Worm (Caenorhabditis elegans): ENCODE measurements around the gene F31E3.2.

The F31E3.2 gene

DNA sequence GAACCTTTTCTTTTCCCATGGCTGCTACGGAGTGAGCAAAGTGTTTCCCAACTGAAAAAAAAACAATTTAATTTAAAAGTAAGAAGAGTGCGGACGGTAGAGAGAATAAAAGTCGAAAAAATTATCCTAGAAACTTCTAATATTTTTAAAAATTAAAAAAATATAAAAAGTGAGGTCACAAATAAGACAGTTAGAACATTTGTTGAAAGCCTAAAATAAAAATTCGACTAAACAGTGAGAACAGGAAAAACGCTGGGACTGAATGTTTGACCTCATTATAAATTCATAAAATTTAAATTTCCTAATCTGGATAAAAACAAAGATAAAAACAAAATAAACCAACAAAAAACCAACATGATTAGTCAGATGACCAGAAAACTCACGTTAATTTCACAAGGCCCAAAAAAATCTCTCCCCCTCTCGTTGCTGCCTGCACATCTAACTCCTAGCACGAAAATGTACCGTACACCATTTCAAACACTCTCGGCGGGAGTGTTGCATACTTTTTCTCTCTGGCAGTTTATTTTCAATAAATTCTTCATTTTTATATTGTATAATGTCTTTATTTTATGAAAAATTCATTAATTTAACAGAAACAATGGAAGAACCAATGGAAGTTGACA, 2.0 kb upstream of the F31E3.2 start, which contains the start of the genes eef-1A.1 and rfc-4:
eef-1A.1 (minus strand) TSS at position 51 of the 623 bp plus-strand sequence.
rfc-4 (plus strand) TSS at position 592 of the 623 bp plus-strand sequence.
- peak; percentile 97 for TF ChIP-seq ceh-39 (tag; optimal IDR thresholded peaks at IDR 0.05)
- TF ChIP-seq ztf-11 (tag; optimal IDR thresholded peaks at IDR 0.05) = peak; percentile 79
- TF ChIP-seq elt-1 (tag; optimal IDR thresholded peaks at IDR 0.05; ENCODE audit: borderline replicate concordance, insufficient read depth) = no peak
- peak; percentile 75 for TF ChIP-seq mab-5 (tag; optimal IDR thresholded peaks at IDR 0.05)
- peak; percentile 97 for TF ChIP-seq mep-1 (tag; optimal IDR thresholded peaks at IDR 0.05)
- peak; percentile 100 for TF ChIP-seq lsy-2 (tag; optimal IDR thresholded peaks at IDR 0.05)
- TF ChIP-seq nhr-28 (tag; optimal IDR thresholded peaks at IDR 0.05) = no peak
- TF ChIP-seq ceh-83 (GFP tag; optimal IDR thresholded peaks at IDR 0.05) = no peak
- peak; percentile 76 for TF ChIP-seq unc-120 (tag; optimal IDR thresholded peaks at IDR 0.05; ENCODE audit: poor library complexity, severe bottlenecking)
- TF ChIP-seq hlh-1 (tag; optimal IDR thresholded peaks at IDR 0.05) = peak; percentile 83
- peak; percentile 63 for TF ChIP-seq elt-3 (tag; optimal IDR thresholded peaks at IDR 0.05)
- TF ChIP-seq nhr-12 (tag; optimal IDR thresholded peaks at IDR 0.05) = no peak
- TF ChIP-seq snpc-4 (tag; optimal IDR thresholded peaks at IDR 0.05) = no peak
- no peak for TF ChIP-seq tbx-8 (GFP tag; optimal IDR thresholded peaks at IDR 0.05)
- peak; percentile 39 for TF ChIP-seq ceh-43 (GFP tag; optimal IDR thresholded peaks at IDR 0.05)
- no peak for TF ChIP-seq unc-39 (tag; optimal IDR thresholded peaks at IDR 0.05)
- TF ChIP-seq lin-13 (tag; optimal IDR thresholded peaks at IDR 0.05) = peak; percentile 91
- peak; percentile 19 for TF ChIP-seq blmp-1 (tag; optimal IDR thresholded peaks at IDR 0.05)
- peak; percentile 96 for TF ChIP-seq nhr-237 (tag; optimal IDR thresholded peaks at IDR 0.05)
- TF ChIP-seq cnd-1 (tag; optimal IDR thresholded peaks at IDR 0.05) = peak; percentile 31
- TF ChIP-seq mls-2 (tag; optimal IDR thresholded peaks at IDR 0.05) = peak; percentile 58
- no peak for TF ChIP-seq ham-2 (GFP tag; optimal IDR thresholded peaks at IDR 0.05)
- TF ChIP-seq M03D4.4 (tag; optimal IDR thresholded peaks at IDR 0.05) = peak; percentile 73
- TF ChIP-seq lin-32 (GFP tag; optimal IDR thresholded peaks at IDR 0.05) = no peak
- no peak for TF ChIP-seq nhr-76 (tag; optimal IDR thresholded peaks at IDR 0.05)
- TF ChIP-seq nhr-2 (tag; optimal IDR thresholded peaks at IDR 0.05) = peak; percentile 80
- TF ChIP-seq flh-1 (GFP tag; optimal IDR thresholded peaks at IDR 0.05) = no peak
- TF ChIP-seq unc-62 (GFP tag; optimal IDR thresholded peaks at IDR 0.05) = peak; percentile 85
- peak; percentile 87 for TF ChIP-seq sptf-1 (tag; optimal IDR thresholded peaks at IDR 0.05)
- no peak for TF ChIP-seq sem-2 (GFP tag; optimal IDR thresholded peaks at IDR 0.05)
- TF ChIP-seq drap-1 (GFP tag; optimal IDR thresholded peaks at IDR 0.05) = peak; percentile 71
- no peak for TF ChIP-seq zip-8 (tag; optimal IDR thresholded peaks at IDR 0.05)
- peak; percentile 89 for TF ChIP-seq ces-1 (GFP tag; optimal IDR thresholded peaks at IDR 0.05)
- peak; percentile 18 for TF ChIP-seq bed-3 (GFP tag; optimal IDR thresholded peaks at IDR 0.05)
- TF ChIP-seq pha-4 (tag; optimal IDR thresholded peaks at IDR 0.05) = peak; percentile 97

DNA sequence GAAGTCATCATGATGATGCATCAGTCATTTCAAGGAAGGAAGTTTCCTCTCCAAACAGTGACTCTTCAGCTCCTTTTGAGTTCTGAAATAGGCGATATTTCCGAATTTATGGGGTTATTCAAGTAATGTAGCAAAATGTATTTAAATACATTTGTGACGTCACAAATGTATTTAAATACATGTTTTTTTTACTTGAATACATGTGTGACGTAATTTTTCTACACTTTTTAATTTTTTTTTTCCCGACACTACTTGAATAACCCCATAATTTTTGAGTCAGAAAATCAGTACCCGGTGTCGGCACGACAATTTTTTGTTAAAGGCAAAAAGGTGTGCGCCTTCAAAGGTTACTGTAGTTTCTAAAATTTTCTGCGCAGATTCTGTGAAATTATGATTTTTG, 1.2 kb downstream of the F31E3.2 start:
- TF ChIP-seq unc-120 (tag; optimal IDR thresholded peaks at IDR 0.05; ENCODE audit: poor library complexity, severe bottlenecking) (no peak), ceh-83 (GFP tag; optimal IDR thresholded peaks at IDR 0.05) (no peak), flh-1 (GFP tag; optimal IDR thresholded peaks at IDR 0.05) (no peak), lsy-2 (tag; optimal IDR thresholded peaks at IDR 0.05) (no peak), zip-8 (tag; optimal IDR thresholded peaks at IDR 0.05) (peak; percentile 91)

- TF ChIP-seq lsy-2 (tag; optimal IDR thresholded peaks at IDR 0.05) = peak; percentile 55
- TF ChIP-seq nhr-76 (tag; optimal IDR thresholded peaks at IDR 0.05) = no peak
- TF ChIP-seq pha-4 (tag; optimal IDR thresholded peaks at IDR 0.05) = no peak
- no peak for TF ChIP-seq mab-5 (tag; optimal IDR thresholded peaks at IDR 0.05)
- no peak for TF ChIP-seq nhr-12 (tag; optimal IDR thresholded peaks at IDR 0.05)
- no peak for TF ChIP-seq blmp-1 (tag; optimal IDR thresholded peaks at IDR 0.05)
- TF ChIP-seq bed-3 (GFP tag; optimal IDR thresholded peaks at IDR 0.05) = no peak
- TF ChIP-seq drap-1 (GFP tag; optimal IDR thresholded peaks at IDR 0.05) = peak; percentile 13
- peak; percentile 74 for TF ChIP-seq ham-2 (GFP tag; optimal IDR thresholded peaks at IDR 0.05)
- TF ChIP-seq flh-1 (GFP tag; optimal IDR thresholded peaks at IDR 0.05) = no peak
- peak; percentile 95 for TF ChIP-seq cnd-1 (tag; optimal IDR thresholded peaks at IDR 0.05)
- TF ChIP-seq lin-32 (GFP tag; optimal IDR thresholded peaks at IDR 0.05) = peak; percentile 81
- peak; percentile 30 for TF ChIP-seq ztf-11 (tag; optimal IDR thresholded peaks at IDR 0.05)
- TF ChIP-seq nhr-2 (tag; optimal IDR thresholded peaks at IDR 0.05) = peak; percentile 88
- peak; percentile 55 for TF ChIP-seq mls-2 (tag; optimal IDR thresholded peaks at IDR 0.05)
- TF ChIP-seq unc-39 (tag; optimal IDR thresholded peaks at IDR 0.05) = peak; percentile 2
- TF ChIP-seq unc-120 (tag; optimal IDR thresholded peaks at IDR 0.05; ENCODE audit: poor library complexity, severe bottlenecking) = peak; percentile 76
- TF ChIP-seq tbx-8 (GFP tag; optimal IDR thresholded peaks at IDR 0.05) = peak; percentile 3
- TF ChIP-seq snpc-4 (tag; optimal IDR thresholded peaks at IDR 0.05) = no peak
- peak; percentile 22 for TF ChIP-seq elt-1 (tag; optimal IDR thresholded peaks at IDR 0.05; ENCODE audit: borderline replicate concordance, insufficient read depth)
- peak; percentile 58 for TF ChIP-seq lin-13 (tag; optimal IDR thresholded peaks at IDR 0.05)
- TF ChIP-seq zip-8 (tag; optimal IDR thresholded peaks at IDR 0.05) = no peak
- peak; percentile 53 for TF ChIP-seq sptf-1 (tag; optimal IDR thresholded peaks at IDR 0.05)
- no peak for TF ChIP-seq ceh-43 (GFP tag; optimal IDR thresholded peaks at IDR 0.05)
- peak; percentile 53 for TF ChIP-seq M03D4.4 (tag; optimal IDR thresholded peaks at IDR 0.05)
- TF ChIP-seq ceh-83 (GFP tag; optimal IDR thresholded peaks at IDR 0.05) = no peak
- TF ChIP-seq elt-3 (tag; optimal IDR thresholded peaks at IDR 0.05) = no peak
- TF ChIP-seq unc-62 (GFP tag; optimal IDR thresholded peaks at IDR 0.05) = peak; percentile 100
- no peak for TF ChIP-seq nhr-28 (tag; optimal IDR thresholded peaks at IDR 0.05)
- no peak for TF ChIP-seq nhr-237 (tag; optimal IDR thresholded peaks at IDR 0.05)
- TF ChIP-seq ces-1 (GFP tag; optimal IDR thresholded peaks at IDR 0.05) = no peak
- peak; percentile 67 for TF ChIP-seq mep-1 (tag; optimal IDR thresholded peaks at IDR 0.05)
- peak; percentile 66 for TF ChIP-seq ceh-39 (tag; optimal IDR thresholded peaks at IDR 0.05)
- peak; percentile 93 for TF ChIP-seq hlh-1 (tag; optimal IDR thresholded peaks at IDR 0.05)
- TF ChIP-seq sem-2 (GFP tag; optimal IDR thresholded peaks at IDR 0.05) = no peak
Observed at ce11 chrIII:6978875-6979274, 5.1 kb downstream of the F31E3.2 start.

Measured in whole organism, mixed stage, embryonic.